Worm (Caenorhabditis elegans): ENCODE data around the gene srt-53.

Gene srt-53

ce11 chrV:7971376-7971775 is 31.2 kb upstream of the srt-53 start:
- TF ChIP-seq ceh-13 (GFP tag; optimal IDR thresholded peaks at IDR 0.05) (no peak), tbx-37 (GFP tag; conservative IDR thresholded peaks at IDR 0.05) (no peak), ceh-36 (tag; optimal IDR thresholded peaks at IDR 0.05) (no peak), ama-1 (optimal IDR thresholded peaks at IDR 0.05) (no peak), hnd-1 (tag; optimal IDR thresholded peaks at IDR 0.05) (no peak), scrt-1 (GFP tag; IDR thresholded peaks at IDR 0.05) (no peak), tra-4 (tag; optimal IDR thresholded peaks at IDR 0.05) (no peak), tbx-11 (GFP tag; IDR thresholded peaks at IDR 0.05) (no peak), aly-1 (tag; optimal IDR thresholded peaks at IDR 0.05) (no peak), F13C5.2 (tag; optimal IDR thresholded peaks at IDR 0.05) (no peak), pes-1 (GFP tag; IDR thresholded peaks at IDR 0.05) (no peak), ets-7 (tag; optimal IDR thresholded peaks at IDR 0.05) (no peak), flt-1 (GFP tag; IDR thresholded peaks at IDR 0.05) (no peak), hmg-4 (GFP tag; optimal IDR thresholded peaks at IDR 0.05) (no peak), sea-1 (GFP tag; conservative IDR thresholded peaks at IDR 0.05) (no peak), B0310.2 (tag; optimal IDR thresholded peaks at IDR 0.05) (no peak), hmbx-1 (tag; optimal IDR thresholded peaks at IDR 0.05) (no peak)

- TF ChIP-seq pes-1 (GFP tag; IDR thresholded peaks at IDR 0.05) (no peak), ama-1 (optimal IDR thresholded peaks at IDR 0.05) (no peak), F13C5.2 (tag; optimal IDR thresholded peaks at IDR 0.05) (no peak), sea-1 (GFP tag; conservative IDR thresholded peaks at IDR 0.05) (no peak), tbx-11 (GFP tag; IDR thresholded peaks at IDR 0.05) (no peak), hmbx-1 (tag; optimal IDR thresholded peaks at IDR 0.05) (no peak), hmg-4 (GFP tag; optimal IDR thresholded peaks at IDR 0.05) (no peak), tbx-37 (GFP tag; conservative IDR thresholded peaks at IDR 0.05) (no peak), scrt-1 (GFP tag; IDR thresholded peaks at IDR 0.05) (no peak), tra-4 (tag; optimal IDR thresholded peaks at IDR 0.05) (no peak), B0310.2 (tag; optimal IDR thresholded peaks at IDR 0.05) (no peak), aly-1 (tag; optimal IDR thresholded peaks at IDR 0.05) (no peak)
Observed at ce11 chrV:7970519-7970918, 30.3 kb upstream of the srt-53 start.

- TF ChIP-seq pes-1 (GFP tag; IDR thresholded peaks at IDR 0.05) (no peak), hmg-4 (GFP tag; optimal IDR thresholded peaks at IDR 0.05) (no peak), scrt-1 (GFP tag; IDR thresholded peaks at IDR 0.05) (no peak), ets-7 (tag; optimal IDR thresholded peaks at IDR 0.05) (no peak), aly-1 (tag; optimal IDR thresholded peaks at IDR 0.05) (no peak), B0310.2 (tag; optimal IDR thresholded peaks at IDR 0.05) (no peak), ama-1 (optimal IDR thresholded peaks at IDR 0.05) (no peak), ceh-13 (GFP tag; optimal IDR thresholded peaks at IDR 0.05) (no peak), hnd-1 (tag; optimal IDR thresholded peaks at IDR 0.05) (no peak), sea-1 (GFP tag; conservative IDR thresholded peaks at IDR 0.05) (no peak), flt-1 (GFP tag; IDR thresholded peaks at IDR 0.05) (no peak), tra-4 (tag; optimal IDR thresholded peaks at IDR 0.05) (no peak), F13C5.2 (tag; optimal IDR thresholded peaks at IDR 0.05) (no peak), ceh-36 (tag; optimal IDR thresholded peaks at IDR 0.05) (no peak), tbx-11 (GFP tag; IDR thresholded peaks at IDR 0.05) (no peak), hmbx-1 (tag; optimal IDR thresholded peaks at IDR 0.05) (no peak), tbx-37 (GFP tag; conservative IDR thresholded peaks at IDR 0.05) (no peak)
Observed at ce11 chrV:7969107-7969506, 28.9 kb upstream of the srt-53 start, which contains the start of gene che-7. che-7 (minus strand) TSS chrV:7969207.

- TF ChIP-seq ama-1 (optimal IDR thresholded peaks at IDR 0.05) (no peak), ets-7 (tag; optimal IDR thresholded peaks at IDR 0.05) (no peak), ceh-13 (GFP tag; optimal IDR thresholded peaks at IDR 0.05) (no peak), tra-4 (tag; optimal IDR thresholded peaks at IDR 0.05) (no peak), hnd-1 (tag; optimal IDR thresholded peaks at IDR 0.05) (no peak), scrt-1 (GFP tag; IDR thresholded peaks at IDR 0.05) (no peak), flt-1 (GFP tag; IDR thresholded peaks at IDR 0.05) (no peak), pes-1 (GFP tag; IDR thresholded peaks at IDR 0.05) (no peak), F13C5.2 (tag; optimal IDR thresholded peaks at IDR 0.05) (no peak), tbx-37 (GFP tag; conservative IDR thresholded peaks at IDR 0.05) (no peak), tbx-11 (GFP tag; IDR thresholded peaks at IDR 0.05) (no peak), sea-1 (GFP tag; conservative IDR thresholded peaks at IDR 0.05) (no peak), hmg-4 (GFP tag; optimal IDR thresholded peaks at IDR 0.05) (no peak), ceh-36 (tag; optimal IDR thresholded peaks at IDR 0.05) (no peak), aly-1 (tag; optimal IDR thresholded peaks at IDR 0.05) (no peak), B0310.2 (tag; optimal IDR thresholded peaks at IDR 0.05) (no peak)
Observed at ce11 chrV:7964429-7964828, 24.2 kb upstream of the srt-53 start.

ce11 chrV:7958740-7959320 is 18.6 kb upstream of the srt-53 start, which contains the start of the genes clec-217 and F26D11.2:
clec-217 (minus strand) TSS chrV:7958840.
F26D11.2 (plus strand) TSS chrV:7959270.
- TF ChIP-seq hmg-4 (GFP tag; optimal IDR thresholded peaks at IDR 0.05) (no peak), flt-1 (GFP tag; IDR thresholded peaks at IDR 0.05) (no peak)

ce11 chrV:7956218-7956617 is 16.0 kb upstream of the srt-53 start, which contains the start of gene pals-34:
pals-34 (minus strand) TSS chrV:7956497.
- no peak for TF ChIP-seq tbx-11 (GFP tag; IDR thresholded peaks at IDR 0.05)
- TF ChIP-seq flt-1 (GFP tag; IDR thresholded peaks at IDR 0.05): no peak
- TF ChIP-seq ceh-36 (tag; optimal IDR thresholded peaks at IDR 0.05): no peak
- TF ChIP-seq sea-1 (GFP tag; conservative IDR thresholded peaks at IDR 0.05): no peak
- no peak for TF ChIP-seq tbx-37 (GFP tag; conservative IDR thresholded peaks at IDR 0.05)
- TF ChIP-seq tra-4 (tag; optimal IDR thresholded peaks at IDR 0.05): no peak
- no peak for TF ChIP-seq pes-1 (GFP tag; IDR thresholded peaks at IDR 0.05)
- TF ChIP-seq scrt-1 (GFP tag; IDR thresholded peaks at IDR 0.05): no peak
- TF ChIP-seq ceh-13 (GFP tag; optimal IDR thresholded peaks at IDR 0.05): no peak
- TF ChIP-seq ama-1 (optimal IDR thresholded peaks at IDR 0.05): no peak
- no peak for TF ChIP-seq hmbx-1 (tag; optimal IDR thresholded peaks at IDR 0.05)
- no peak for TF ChIP-seq hnd-1 (tag; optimal IDR thresholded peaks at IDR 0.05)
- no peak for TF ChIP-seq aly-1 (tag; optimal IDR thresholded peaks at IDR 0.05)
- no peak for TF ChIP-seq B0310.2 (tag; optimal IDR thresholded peaks at IDR 0.05)
- TF ChIP-seq ets-7 (tag; optimal IDR thresholded peaks at IDR 0.05): no peak
- no peak for TF ChIP-seq F13C5.2 (tag; optimal IDR thresholded peaks at IDR 0.05)
- no peak for TF ChIP-seq hmg-4 (GFP tag; optimal IDR thresholded peaks at IDR 0.05)

ce11 chrV:7955168-7955567 is 15.0 kb upstream of the srt-53 start, which contains the start of gene F26D11.12:
F26D11.12 (minus strand) TSS chrV:7955312.
- no peak for TF ChIP-seq tra-4 (tag; optimal IDR thresholded peaks at IDR 0.05)

Measured in whole organism, early embryonic.